Worm (Caenorhabditis elegans) whole organism, L2 larva: Measurements from ENCODE around the gene F38A1.9.

Experiments
- ceh-16 ChIP-seq: fragments of 150-350 bp; optimal IDR thresholded peaks from 2 replicates; lab custom pipeline; 2014; ENCODE audit warnings: missing biosample characterization, missing genetic modification characterization
- fos-1 ChIP-seq: fragments of 150-350 bp; optimal IDR thresholded peaks from 2 replicates; lab custom pipeline; 2014; ENCODE audit warnings: missing biosample characterization, missing genetic modification characterization
- lin-13 ChIP-seq: fragments of 150-350 bp; optimal IDR thresholded peaks from 2 replicates; lab custom pipeline; 2014; ENCODE audit warnings: missing biosample characterization, missing genetic modification reagents, missing genetic modification characterization
- lin-39 ChIP-seq: fragments of 150-350 bp; optimal IDR thresholded peaks from 2 replicates; lab custom pipeline; 2014; ENCODE audit warnings: missing biosample characterization, missing genetic modification reagents, missing genetic modification characterization
- mdl-1 ChIP-seq, 2 experiments: fragments of 150-350 bp in 1 of 2; sonication (generic microtip) in 1 of 2; optimal IDR thresholded peaks; 2 replicates each; lab custom pipeline; 2017; ENCODE audit warnings: missing biosample characterization in 2 of 2, missing genetic modification characterization in 2 of 2
- sem-4 ChIP-seq: fragments of 150-350 bp; optimal IDR thresholded peaks from 2 replicates; lab custom pipeline; 2014; ENCODE audit warnings: missing biosample characterization, missing genetic modification reagents, missing genetic modification characterization
- zag-1 ChIP-seq: fragments of 150-350 bp; optimal IDR thresholded peaks from 2 replicates; lab custom pipeline; 2014; ENCODE audit warnings: missing biosample characterization, missing genetic modification characterization

DNA sequence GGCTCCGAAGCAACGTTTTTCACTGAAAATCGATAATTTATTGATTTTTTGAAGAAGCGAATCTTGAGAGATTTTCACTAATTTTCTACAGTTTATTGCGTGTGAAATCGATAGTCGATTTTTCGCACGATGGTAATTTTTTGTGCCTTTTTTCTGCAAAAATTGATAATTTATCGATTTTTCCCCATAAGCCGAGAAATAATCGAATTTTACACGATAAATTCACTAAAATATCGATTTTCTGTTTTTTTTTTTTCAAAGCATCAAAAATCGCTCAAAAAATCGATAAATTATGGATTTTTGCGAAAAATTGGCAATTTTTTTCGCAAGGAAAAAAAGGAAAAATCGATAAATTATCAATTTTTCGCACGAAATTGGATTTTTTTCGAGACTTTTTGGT lies 9.4 kb downstream of the F38A1.9 start:
- TF ChIP-seq lin-39, result no peak
- TF ChIP-seq mdl-1 (tag; optimal IDR thresholded peaks at IDR 0.05; lab: Kevin White, UChicago), result no peak
- no peak for TF ChIP-seq lin-13 (GFP tag; lab: Kevin White, UChicago)
- no peak for TF ChIP-seq fos-1 (tag; lab: Kevin White, UChicago)
- TF ChIP-seq zag-1, result no peak
- no peak for TF ChIP-seq ceh-16 (tag; lab: Kevin White, UChicago)
- TF ChIP-seq sem-4 (tag; lab: Kevin White, UChicago), result no peak
